Worm (Caenorhabditis elegans) whole organism, L1 larva: ENCODE measurements around the gene syp-2.

Experiments
- ceh-82 ChIP-seq, 3 experiments: fragments of 150-350 bp in 1 of 3; sonication (generic microtip) in 2 of 3; optimal IDR thresholded peaks; 2 replicates each; lab custom pipeline; 2014 to 2017; ENCODE audit warnings: missing biosample characterization in 3 of 3, missing genetic modification characterization in 3 of 3
- ceh-88 ChIP-seq: fragments of 200-800 bp; sonication (Bioruptor generic); IDR thresholded peaks from 2 replicates; pipeline ENCODE4 v1.3.6; 2022; ENCODE audit warnings: missing genetic modification characterization, missing compliant biosample characterization
- elt-2 ChIP-seq: sonication (generic microtip); optimal IDR thresholded peaks from 2 replicates; lab custom pipeline; 2016; ENCODE audit warnings: missing genetic modification characterization, mild to moderate bottlenecking, inconsistent platforms, missing compliant biosample characterization, missing genetic modification reagents
- jun-1 ChIP-seq: fragments of 150-350 bp; optimal IDR thresholded peaks from 2 replicates; lab custom pipeline; 2014; ENCODE audit warnings: missing biosample characterization, missing genetic modification reagents, missing genetic modification characterization
- nhr-11 ChIP-seq: fragments of 150-350 bp; optimal IDR thresholded peaks from 2 replicates; lab custom pipeline; 2014; ENCODE audit warnings: missing biosample characterization, missing genetic modification characterization
- nhr-20 ChIP-seq: sonication (generic microtip); optimal IDR thresholded peaks from 2 replicates; lab custom pipeline; 2016; ENCODE audit warnings: mild to moderate bottlenecking, missing genetic modification characterization, missing compliant biosample characterization
- pqm-1 ChIP-seq: sonication (generic microtip); optimal IDR thresholded peaks from 3 replicates; lab custom pipeline; 2017; ENCODE audit warnings: missing biosample characterization, missing genetic modification characterization
- rnt-1 ChIP-seq: sonication (generic microtip); optimal IDR thresholded peaks from 2 replicates; lab custom pipeline; 2016; ENCODE audit warnings: mild to moderate bottlenecking, missing genetic modification characterization, moderate library complexity, missing compliant biosample characterization
- skn-1 ChIP-seq: fragments of 150-350 bp; optimal IDR thresholded peaks from 2 replicates; lab custom pipeline; 2014; ENCODE audit warnings: missing biosample characterization, missing genetic modification characterization
- tbx-2 ChIP-seq: sonication (generic microtip); optimal IDR thresholded peaks from 2 replicates; lab custom pipeline; 2016; ENCODE audit warnings: missing genetic modification characterization, missing compliant biosample characterization
- unc-62 ChIP-seq: fragments of 150-350 bp; optimal IDR thresholded peaks from 2 replicates; lab custom pipeline; 2014; ENCODE audit warnings: missing biosample characterization, missing genetic modification reagents, missing genetic modification characterization
- ztf-11 ChIP-seq, 2 experiments: sonication (generic microtip); optimal IDR thresholded peaks; 2 replicates each; lab custom pipeline; 2016 to 2017; ENCODE audit warnings: missing genetic modification characterization in 2 of 2, missing biosample characterization in 1 of 2, missing compliant biosample characterization in 1 of 2

DNA sequence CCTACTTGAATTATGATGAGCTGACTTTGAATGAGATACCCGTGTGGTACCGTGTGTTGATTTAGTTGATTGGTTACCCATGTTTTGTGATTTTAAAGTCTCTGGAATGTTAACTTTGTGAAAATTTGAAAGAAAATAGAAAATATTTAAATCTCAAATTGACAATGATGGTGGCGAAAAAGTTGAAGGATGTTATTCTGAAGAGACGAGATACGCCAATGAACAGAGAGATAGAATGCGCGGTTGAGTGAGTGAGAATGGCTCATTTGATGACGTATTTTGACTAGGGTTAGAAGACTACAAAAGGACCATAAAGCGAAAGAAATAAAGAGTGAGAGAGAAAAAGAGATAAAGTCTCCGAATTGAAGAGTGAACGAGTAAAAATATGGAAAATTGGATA, 34.1 kb downstream of the syp-2 start, which contains the start of gene glb-6:
- TF ChIP-seq nhr-20 (tag; lab: Kevin White, UChicago): no peak
- TF ChIP-seq nhr-11 (tag; lab: Kevin White, UChicago): no peak
- TF ChIP-seq ceh-82 (tag; optimal IDR thresholded peaks at IDR 0.05; lab: Kevin White, UChicago): no peak
- no peak for TF ChIP-seq ceh-88
- no peak for TF ChIP-seq skn-1
- TF ChIP-seq rnt-1 (tag; lab: Kevin White, UChicago): no peak
- TF ChIP-seq unc-62: no peak
- no peak for TF ChIP-seq jun-1 (tag; lab: Kevin White, UChicago)
- no peak for TF ChIP-seq tbx-2
- TF ChIP-seq pqm-1 (tag; lab: Kevin White, UChicago): no peak
- TF ChIP-seq ztf-11 (tag; optimal IDR thresholded peaks at IDR 0.05; lab: Kevin White, UChicago): no peak
- TF ChIP-seq elt-2 (tag; lab: Kevin White, UChicago): no peak
